Worm (Caenorhabditis elegans) whole organism, L4 larva: ENCODE measurements around the gene D2023.1.

Experiments
- T20F7.1 ChIP-seq: fragments of 200-800 bp; sonication (Bioruptor generic); optimal IDR thresholded peaks from 2 replicates; lab custom pipeline; 2018; ENCODE audit warnings: mild to moderate bottlenecking, missing genetic modification characterization, missing compliant biosample characterization
- T26A8.4 ChIP-seq: fragments of 200-800 bp; sonication (Bioruptor generic); IDR thresholded peaks from 2 replicates; pipeline ENCODE4 v1.3.6; 2022; ENCODE audit warnings: missing genetic modification characterization, missing compliant biosample characterization
- ZK337.2 ChIP-seq: fragments of 200-800 bp; sonication (Bioruptor generic); IDR thresholded peaks from 2 replicates; pipeline ENCODE4 v1.3.6; 2022; ENCODE audit warnings: missing genetic modification reagents, missing genetic modification characterization, missing compliant biosample characterization
- aha-1 ChIP-seq: fragments of 150-350 bp; peaks from one replicate; lab custom pipeline; 2014; ENCODE audit warnings: missing biosample characterization, missing genetic modification characterization
- ceh-20 ChIP-seq: fragments of 200-800 bp; sonication (Bioruptor generic); IDR thresholded peaks from 2 replicates; pipeline ENCODE4 v1.3.6; 2022; ENCODE audit warnings: missing genetic modification reagents, missing genetic modification characterization, missing compliant biosample characterization
- ceh-44 ChIP-seq: fragments of 200-800 bp; sonication (Bioruptor generic); IDR thresholded peaks from 2 replicates; pipeline ENCODE4 v1.3.6; 2022; ENCODE audit warnings: missing genetic modification reagents, missing genetic modification characterization, missing compliant biosample characterization
- cey-2 ChIP-seq: sonication (generic microtip); optimal IDR thresholded peaks from 3 replicates; lab custom pipeline; 2017; ENCODE audit warnings: missing genetic modification characterization, mild to moderate bottlenecking, missing compliant biosample characterization, antibody characterized with exemption, borderline replicate concordance; ENCODE audit not compliant: insufficient read depth
- ctbp-1 ChIP-seq: fragments of 200-800 bp; sonication (Bioruptor generic); IDR thresholded peaks from 2 replicates; pipeline ENCODE4 v1.3.6; 2022; ENCODE audit warnings: missing genetic modification reagents, missing genetic modification characterization, missing compliant biosample characterization
- daf-12 ChIP-seq: fragments of 150-350 bp; optimal IDR thresholded peaks from 2 replicates; lab custom pipeline; 2014; ENCODE audit warnings: missing biosample characterization, missing genetic modification reagents, missing genetic modification characterization
- daf-16 ChIP-seq, 3 experiments: sonication (generic microtip); optimal IDR thresholded peaks; 2 replicates each; lab custom pipeline; 2016 to 2017; ENCODE audit warnings: missing genetic modification characterization in 3 of 3, missing genetic modification reagents in 3 of 3, mild to moderate bottlenecking in 2 of 3, missing compliant biosample characterization in 2 of 3, missing biosample characterization in 1 of 3, moderate library complexity in 1 of 3
- daf-8 ChIP-seq: fragments of 200-800 bp; sonication (Bioruptor generic); IDR thresholded peaks from 2 replicates; pipeline ENCODE4 v1.3.6; 2022; ENCODE audit warnings: missing genetic modification characterization, missing compliant biosample characterization
- dpl-1 ChIP-seq: fragments of 150-350 bp; optimal IDR thresholded peaks from 2 replicates; lab custom pipeline; 2014; ENCODE audit warnings: missing biosample characterization, missing genetic modification reagents, missing genetic modification characterization
- duxl-1 ChIP-seq: sonication (generic microtip); optimal IDR thresholded peaks from 2 replicates; lab custom pipeline; 2016; ENCODE audit warnings: mild to moderate bottlenecking, missing genetic modification characterization, moderate library complexity, missing compliant biosample characterization; ENCODE audit not compliant: poor library complexity
- egl-43 ChIP-seq: fragments of 200-800 bp; sonication (Bioruptor generic); IDR thresholded peaks from 2 replicates; pipeline ENCODE4 v1.3.6; 2022; ENCODE audit warnings: missing genetic modification reagents, missing genetic modification characterization, missing compliant biosample characterization
- fos-1 ChIP-seq: fragments of 150-350 bp; optimal IDR thresholded peaks from 2 replicates; lab custom pipeline; 2014; ENCODE audit warnings: missing biosample characterization, missing genetic modification characterization
- hif-1 ChIP-seq, 2 experiments: sonication (generic microtip); optimal IDR thresholded peaks; 2 replicates each; lab custom pipeline; 2016 to 2017; ENCODE audit warnings: missing compliant biosample characterization in 2 of 2, missing genetic modification characterization in 2 of 2, missing genetic modification reagents in 2 of 2, missing genotype in 2 of 2, mild to moderate bottlenecking in 1 of 2
- hmg-1.1 ChIP-seq: fragments of 200-800 bp; sonication (Bioruptor generic); IDR thresholded peaks from 2 replicates; pipeline ENCODE4 v1.3.6; 2022; ENCODE audit warnings: missing genetic modification reagents, missing genetic modification characterization, missing compliant biosample characterization
- lin-38 ChIP-seq: fragments of 200-800 bp; sonication (Bioruptor generic); IDR thresholded peaks from 2 replicates; pipeline ENCODE4 v1.3.6; 2022; ENCODE audit warnings: missing genetic modification reagents, missing genetic modification characterization, missing compliant biosample characterization
- lin-39 ChIP-seq: fragments of 150-350 bp; optimal IDR thresholded peaks from 2 replicates; lab custom pipeline; 2014; ENCODE audit warnings: missing biosample characterization, missing genetic modification reagents, missing genetic modification characterization
- mdt-29 ChIP-seq: fragments of 200-800 bp; sonication (Bioruptor generic); IDR thresholded peaks from 2 replicates; pipeline ENCODE4 v1.3.6; 2022; ENCODE audit warnings: missing genetic modification reagents, missing genetic modification characterization, missing compliant biosample characterization
- mes-2 ChIP-seq: sonication (generic microtip); optimal IDR thresholded peaks from 2 replicates; lab custom pipeline; 2016; ENCODE audit warnings: missing genotype, mild to moderate bottlenecking, missing genetic modification characterization, missing compliant biosample characterization; ENCODE audit not compliant: poor library complexity, severe bottlenecking
- nhr-102 ChIP-seq: sonication (generic microtip); optimal IDR thresholded peaks from 2 replicates; lab custom pipeline; 2016; ENCODE audit warnings: mild to moderate bottlenecking, missing genetic modification characterization, moderate library complexity, missing compliant biosample characterization
- nhr-111 ChIP-seq: fragments of 200-800 bp; sonication (Bioruptor generic); optimal IDR thresholded peaks from 2 replicates; lab custom pipeline; 2018; ENCODE audit warnings: mild to moderate bottlenecking, missing genetic modification characterization, missing compliant biosample characterization
- nhr-42 ChIP-seq: fragments of 200-800 bp; sonication (Bioruptor generic); IDR thresholded peaks from 2 replicates; pipeline ENCODE4 v1.3.6; 2022; ENCODE audit warnings: missing genetic modification characterization, missing compliant biosample characterization
- nhr-48 ChIP-seq: sonication (generic microtip); optimal IDR thresholded peaks from 2 replicates; lab custom pipeline; 2016; ENCODE audit warnings: mild to moderate bottlenecking, missing genetic modification characterization, missing compliant biosample characterization
- pha-4 ChIP-seq, 2 experiments: fragments of 150-350 bp in 1 of 2; fragments of 200-800 bp in 1 of 2; sonication (Bioruptor generic) in 1 of 2; IDR thresholded peaks in 1 of 2; optimal IDR thresholded peaks in 1 of 2; 2 replicates each; pipeline versions ENCODE4 v1.3.6 to Lab custom; 2014 to 2022; ENCODE audit warnings: missing genetic modification characterization in 2 of 2, missing genetic modification reagents in 2 of 2, missing biosample characterization in 1 of 2, missing compliant biosample characterization in 1 of 2
- pqm-1 ChIP-seq: sonication (generic microtip); optimal IDR thresholded peaks from 2 replicates; lab custom pipeline; 2017; ENCODE audit warnings: missing biosample characterization, missing genetic modification characterization
- sdz-12 ChIP-seq: fragments of 200-800 bp; sonication (Bioruptor generic); optimal IDR thresholded peaks from 2 replicates; lab custom pipeline; 2018; ENCODE audit warnings: mild to moderate bottlenecking, missing genetic modification characterization, missing compliant biosample characterization
- set-16 ChIP-seq: fragments of 200-800 bp; sonication (Bioruptor generic); IDR thresholded peaks from 2 replicates; pipeline ENCODE4 v1.3.6; 2022; ENCODE audit warnings: missing genetic modification reagents, missing genetic modification characterization, missing compliant biosample characterization
- snpc-1.2 ChIP-seq: fragments of 200-800 bp; sonication (Bioruptor generic); IDR thresholded peaks from 2 replicates; pipeline ENCODE4 v1.3.6; 2022; ENCODE audit warnings: missing genetic modification reagents, missing genetic modification characterization, missing compliant biosample characterization
- spr-3 ChIP-seq: fragments of 200-800 bp; sonication (Bioruptor generic); optimal IDR thresholded peaks from 2 replicates; lab custom pipeline; 2018; ENCODE audit warnings: mild to moderate bottlenecking, missing genetic modification characterization, missing compliant biosample characterization
- tra-1 ChIP-seq: fragments of 200-800 bp; sonication (Bioruptor generic); IDR thresholded peaks from 2 replicates; pipeline ENCODE4 v1.3.6; 2022; ENCODE audit warnings: missing genetic modification reagents, missing genetic modification characterization, missing compliant biosample characterization
- unc-62 ChIP-seq, 3 experiments: fragments of 150-350 bp in 1 of 3; sonication (generic microtip); optimal IDR thresholded peaks in 2 of 3; peaks in 1 of 3; 1 replicate in 1 of 3; 2 replicates in 2 of 3; lab custom pipeline; 2014 to 2017; ENCODE audit warnings: missing biosample characterization in 3 of 3, missing genetic modification characterization in 3 of 3, missing genetic modification reagents in 3 of 3, missing genotype in 1 of 3
- zfp-2 ChIP-seq: sonication (generic microtip); optimal IDR thresholded peaks from 2 replicates; lab custom pipeline; 2016; ENCODE audit warnings: mild to moderate bottlenecking, missing genetic modification characterization, missing compliant biosample characterization
- zfp-3 ChIP-seq: fragments of 200-800 bp; sonication (Bioruptor generic); conservative IDR thresholded peaks from 2 replicates; pipeline ENCODE4 v1.3.6; 2022; ENCODE audit warnings: missing genetic modification reagents, missing genetic modification characterization, missing compliant biosample characterization
- zip-2 ChIP-seq: fragments of 150-350 bp; optimal IDR thresholded peaks from 2 replicates; lab custom pipeline; 2014; ENCODE audit warnings: missing biosample characterization, missing genetic modification characterization
- ztf-7 ChIP-seq: fragments of 150-350 bp; optimal IDR thresholded peaks from 2 replicates; lab custom pipeline; 2014; ENCODE audit warnings: missing biosample characterization, missing genetic modification characterization

Gene D2023.1

ce11 chrV:11844828-11845227 lies 55.5 kb downstream of the D2023.1 start (continued):
- TF ChIP-seq zip-2 (tag; lab: Kevin White, UChicago) (no peak), cey-2 (tag; lab: Kevin White, UChicago) (no peak), hif-1 (tag; optimal IDR thresholded peaks at IDR 0.05; lab: Kevin White, UChicago) (no peak), sdz-12 (GFP tag; lab: Kevin White, UChicago) (no peak), hmg-1.1 (GFP tag; lab: Robert Waterston, UW) (peak; percentile 61), nhr-102 (no peak), egl-43 (peak; percentile 77), daf-8 (GFP tag; lab: Robert Waterston, UW) (no peak), set-16 (GFP tag; lab: Robert Waterston, UW) (peak; percentile 58), lin-38 (GFP tag; lab: Robert Waterston, UW) (no peak), nhr-111 (no peak), ceh-20 (GFP tag; lab: Robert Waterston, UW) (no peak), spr-3 (GFP tag; lab: Kevin White, UChicago) (no peak), nhr-48 (tag; lab: Kevin White, UChicago) (no peak), ztf-7 (no peak), ceh-44 (GFP tag; lab: Robert Waterston, UW) (no peak), zfp-2 (tag; lab: Kevin White, UChicago) (no peak), nhr-42 (GFP tag; lab: Robert Waterston, UW) (no peak), ZK337.2 (GFP tag; lab: Robert Waterston, UW) (no peak), fos-1 (tag; lab: Kevin White, UChicago) (no peak), mdt-29 (GFP tag; lab: Robert Waterston, UW) (no peak), T26A8.4 (GFP tag; lab: Robert Waterston, UW) (0 out of 2 replicates have a peak, but pooled peaks have one; percentile 30), T20F7.1 (GFP tag; lab: Kevin White, UChicago) (no peak), pqm-1 (tag; lab: Kevin White, UChicago) (peak; percentile 45), duxl-1 (tag; lab: Kevin White, UChicago) (peak; percentile 14), mes-2 (tag; lab: Kevin White, UChicago) (peak; percentile 34), zfp-3 (GFP tag; lab: Robert Waterston, UW) (no peak), tra-1 (GFP tag; lab: Robert Waterston, UW) (no peak), unc-62 (GFP tag; optimal IDR thresholded peaks at IDR 0.05 in 1 of 2; lab: Kevin White, UChicago) (peak in 1 of 2 experiments; percentile 89), unc-62 (tag; optimal IDR thresholded peaks at IDR 0.05; lab: Kevin White, UChicago) (no peak), ctbp-1 (peak; percentile 55; the same call in 1 of the 2 replicates), dpl-1 (GFP tag; lab: Kevin White, UChicago) (no peak), daf-16 (GFP tag; optimal IDR thresholded peaks at IDR 0.05; lab: Kevin White, UChicago) (no peak), daf-16 (tag; optimal IDR thresholded peaks at IDR 0.05; lab: Kevin White, UChicago) (no peak)

ce11 chrV:11845492-11845891 lies 56.1 kb downstream of the D2023.1 start, which contains the start of gene hmp-1:
hmp-1 (plus strand) TSS chrV:11845871.
- no peak for TF ChIP-seq snpc-1.2 (GFP tag; lab: Robert Waterston, UW)
- no peak for TF ChIP-seq lin-39 (tag; lab: Kevin White, UChicago)
- TF ChIP-seq aha-1 (tag; lab: Kevin White, UChicago): peak; percentile 9

ce11 chrV:11846969-11847368 lies 57.6 kb downstream of the D2023.1 start:
- TF ChIP-seq daf-12 (tag; lab: Kevin White, UChicago) (no peak), unc-62 (GFP tag; optimal IDR thresholded peaks at IDR 0.05 in 1 of 2; lab: Kevin White, UChicago) (peak in 1 of 2 experiments; percentile 86), unc-62 (tag; optimal IDR thresholded peaks at IDR 0.05; lab: Kevin White, UChicago) (no peak), pha-4 (GFP tag; IDR thresholded peaks at IDR 0.05; lab: Robert Waterston, UW) (no peak), pha-4 (tag; optimal IDR thresholded peaks at IDR 0.05; lab: Kevin White, UChicago) (peak; percentile 50)
